Worm (Caenorhabditis elegans): ENCODE results near the gene hum-2.

- TF ChIP-seq nhr-11 (tag; optimal IDR thresholded peaks at IDR 0.05) (no peak), ama-1 (optimal IDR thresholded peaks at IDR 0.05) (peak; percentile 32), elt-2 (tag; optimal IDR thresholded peaks at IDR 0.05) (no peak), pha-4 (tag; optimal IDR thresholded peaks at IDR 0.05) (no peak), hlh-13 (GFP tag; optimal IDR thresholded peaks at IDR 0.05) (no peak)
Observed at ce11 chrV:9340318-9340717, 45.7 kb upstream of the hum-2 start.

All from whole organism, late embryonic.